Fruit fly (Drosophila melanogaster) whole organism, embryonic: Measurements from ENCODE around the gene CG4972.

Experiments used
- ATbp ChIP-seq: fragments of 200-800 bp; sonication (Bioruptor generic); optimal IDR thresholded peaks from 2 replicates; lab custom pipeline; 2017; ENCODE audit warnings: missing biosample characterization, mild to moderate bottlenecking, missing genetic modification characterization, missing genetic modification reagents
- Aef1 ChIP-seq: fragments of 200-800 bp; sonication (Bioruptor generic); IDR thresholded peaks from 3 replicates; pipeline ENCODE4 v1.3.6; 2022; ENCODE audit warnings: missing biosample characterization, missing genetic modification characterization
- Blimp-1 ChIP-seq: fragments of 200-800 bp; sonication (Bioruptor generic); optimal IDR thresholded peaks from 3 replicates; lab custom pipeline; 2018; ENCODE audit warnings: missing biosample characterization, missing genetic modification characterization, mild to moderate bottlenecking, moderate library complexity, missing genetic modification reagents
- CG10209 ChIP-seq: fragments of 200-800 bp; sonication (Bioruptor generic); optimal IDR thresholded peaks from 3 replicates; lab custom pipeline; 2017; ENCODE audit warnings: missing biosample characterization, mild to moderate bottlenecking, missing genetic modification characterization, missing genetic modification reagents
- CG12071 ChIP-seq: fragments of 200-800 bp; sonication (Bioruptor generic); optimal IDR thresholded peaks from 3 replicates; lab custom pipeline; 2018; ENCODE audit warnings: missing biosample characterization, mild to moderate bottlenecking, missing genetic modification characterization
- CG12236 ChIP-seq: fragments of 200-800 bp; sonication (Bioruptor generic); optimal IDR thresholded peaks from 2 replicates; lab custom pipeline; 2016; ENCODE audit warnings: missing biosample characterization, missing genetic modification characterization
- CG12744 ChIP-seq: fragments of 200-800 bp; sonication (Bioruptor generic); optimal IDR thresholded peaks from 2 replicates; lab custom pipeline; 2016; ENCODE audit warnings: missing biosample characterization, missing genetic modification characterization
- CG15269 ChIP-seq: fragments of 200-800 bp; sonication (Bioruptor generic); optimal IDR thresholded peaks from 2 replicates; lab custom pipeline; 2018; ENCODE audit warnings: missing biosample characterization, mild to moderate bottlenecking, missing genetic modification characterization, moderate library complexity
- CG16813 ChIP-seq: fragments of 200-800 bp; sonication (Bioruptor generic); IDR thresholded peaks from 3 replicates; pipeline ENCODE4 v1.3.6; 2022; ENCODE audit warnings: missing biosample characterization, missing genetic modification characterization; ENCODE audit not compliant: partially characterized antibody
- CG17361 ChIP-seq: fragments of 200-800 bp; sonication (Bioruptor generic); IDR thresholded peaks from 3 replicates; pipeline ENCODE4 v1.3.6; 2022; ENCODE audit warnings: missing biosample characterization, missing genetic modification characterization
- CG17385 ChIP-seq: fragments of 200-800 bp; sonication (Bioruptor generic); optimal IDR thresholded peaks from 3 replicates; lab custom pipeline; 2018; ENCODE audit warnings: missing biosample characterization, mild to moderate bottlenecking, missing genetic modification characterization
- CG17802 ChIP-seq: fragments of 200-800 bp; sonication (Bioruptor generic); optimal IDR thresholded peaks from 2 replicates; lab custom pipeline; 2018; ENCODE audit warnings: missing biosample characterization, mild to moderate bottlenecking, missing genetic modification characterization, moderate library complexity
- CG17912 ChIP-seq: fragments of 200-800 bp; sonication (Bioruptor generic); optimal IDR thresholded peaks from 2 replicates; lab custom pipeline; 2018; ENCODE audit warnings: missing biosample characterization, mild to moderate bottlenecking, missing genetic modification characterization
- CG30431 ChIP-seq: fragments of 200-800 bp; sonication (Bioruptor generic); optimal IDR thresholded peaks from 2 replicates; lab custom pipeline; 2017; ENCODE audit warnings: missing biosample characterization, missing genetic modification characterization
- CG3065 ChIP-seq: fragments of 200-800 bp; sonication (Bioruptor generic); optimal IDR thresholded peaks from 2 replicates; lab custom pipeline; 2016; ENCODE audit warnings: missing biosample characterization, missing genetic modification characterization
- CG31365 ChIP-seq: fragments of 200-800 bp; sonication (Bioruptor generic); optimal IDR thresholded peaks from 2 replicates; lab custom pipeline; 2018; ENCODE audit warnings: missing biosample characterization, mild to moderate bottlenecking, missing genetic modification characterization
- CG43689 ChIP-seq: fragments of 200-800 bp; sonication (Bioruptor generic); IDR thresholded peaks from 2 replicates; pipeline ENCODE4 v1.3.6; 2022; ENCODE audit warnings: missing biosample characterization, missing genetic modification characterization
- CG4617 ChIP-seq: fragments of 200-800 bp; sonication (Bioruptor generic); optimal IDR thresholded peaks from 3 replicates; lab custom pipeline; 2016; ENCODE audit warnings: missing biosample characterization, missing genetic modification characterization, borderline replicate concordance
- CG5953 ChIP-seq: fragments of 200-800 bp; sonication (Bioruptor generic); IDR thresholded peaks from 2 replicates; pipeline ENCODE4 v1.3.6; 2022; ENCODE audit warnings: missing biosample characterization, missing genetic modification characterization
- CG8388 ChIP-seq: fragments of 200-800 bp; sonication (Bioruptor generic); optimal IDR thresholded peaks from 2 replicates; lab custom pipeline; 2019; ENCODE audit warnings: missing biosample characterization, mild to moderate bottlenecking, missing genetic modification characterization, moderate library complexity
- CG9932 ChIP-seq: fragments of 200-800 bp; sonication (Bioruptor generic); IDR thresholded peaks from 2 replicates; pipeline ENCODE4 v1.3.6; 2022; ENCODE audit warnings: missing biosample characterization, missing genetic modification characterization
- D19B ChIP-seq: fragments of 200-800 bp; sonication (Bioruptor generic); optimal IDR thresholded peaks from 2 replicates; lab custom pipeline; 2017; ENCODE audit warnings: missing biosample characterization, mild to moderate bottlenecking, missing genetic modification characterization
- Dref ChIP-seq: fragments of 200-800 bp; sonication (Bioruptor generic); IDR thresholded peaks from 2 replicates; pipeline ENCODE4 v1.3.6; 2022; ENCODE audit warnings: missing biosample characterization, missing genetic modification characterization
- E2f1 ChIP-seq: fragments of 200-800 bp; sonication (Bioruptor generic); IDR thresholded peaks from 2 replicates; pipeline ENCODE4 v1.3.6; 2022; ENCODE audit warnings: missing biosample characterization, missing genetic modification characterization
- ERR ChIP-seq: fragments of 200-800 bp; sonication (Bioruptor generic); optimal IDR thresholded peaks from 2 replicates; lab custom pipeline; 2016; ENCODE audit warnings: missing biosample characterization, missing genetic modification characterization
- Ets97D ChIP-seq: fragments of 200-800 bp; sonication (Bioruptor generic); optimal IDR thresholded peaks from 3 replicates; lab custom pipeline; 2016; ENCODE audit warnings: missing biosample characterization, missing genetic modification characterization
- HHEX ChIP-seq: fragments of 200-800 bp; sonication (Bioruptor generic); optimal IDR thresholded peaks from 3 replicates; lab custom pipeline; 2017; ENCODE audit warnings: missing biosample characterization, mild to moderate bottlenecking, missing genetic modification characterization, missing genetic modification reagents
- HLH3B ChIP-seq: fragments of 200-800 bp; sonication (Bioruptor generic); IDR thresholded peaks from 2 replicates; pipeline ENCODE4 v1.3.6; 2022; ENCODE audit warnings: missing biosample characterization, missing genetic modification characterization
- Hey ChIP-seq: fragments of 200-800 bp; sonication (Bioruptor generic); optimal IDR thresholded peaks from 3 replicates; lab custom pipeline; 2018; ENCODE audit warnings: missing biosample characterization, mild to moderate bottlenecking, missing genetic modification characterization
- Oli ChIP-seq: fragments of 200-800 bp; sonication (Bioruptor generic); optimal IDR thresholded peaks from 2 replicates; lab custom pipeline; 2018; ENCODE audit warnings: missing biosample characterization, mild to moderate bottlenecking, missing genetic modification characterization, moderate library complexity
- Optix ChIP-seq: fragments of 200-800 bp; sonication (Bioruptor generic); IDR thresholded peaks from 3 replicates; pipeline ENCODE4 v1.3.6; 2022; ENCODE audit warnings: missing biosample characterization, missing genetic modification characterization
- Poxn ChIP-seq: fragments of 200-800 bp; sonication (Bioruptor generic); IDR thresholded peaks from 2 replicates; pipeline ENCODE4 v1.3.6; 2022; ENCODE audit warnings: missing biosample characterization, missing genetic modification characterization
- Ssrp ChIP-seq: fragments of 200-800 bp; sonication (Bioruptor generic); optimal IDR thresholded peaks from 2 replicates; lab custom pipeline; 2018; ENCODE audit warnings: missing biosample characterization, mild to moderate bottlenecking, missing genetic modification characterization, moderate library complexity
- Stat92E ChIP-seq, 3 experiments: fragments of >200 bp in 2 of 3; fragments of 200-800 bp in 1 of 3; sonication (Bioruptor generic) in 1 of 3; optimal IDR thresholded peaks; 2 replicates each; lab custom pipeline; 2017 to 2019; ENCODE audit warnings: missing biosample characterization in 3 of 3, missing genetic modification characterization in 3 of 3, mild to moderate bottlenecking in 1 of 3, moderate library complexity in 1 of 3
- Usf ChIP-seq: fragments of 200-800 bp; sonication (Bioruptor generic); optimal IDR thresholded peaks from 2 replicates; lab custom pipeline; 2017; ENCODE audit warnings: missing genotype, missing biosample characterization, missing genetic modification characterization
- Vsx1 ChIP-seq: fragments of 200-800 bp; sonication (Bioruptor generic); optimal IDR thresholded peaks from 2 replicates; lab custom pipeline; 2017; ENCODE audit warnings: missing biosample characterization, mild to moderate bottlenecking, missing genetic modification characterization, missing genetic modification reagents
- abd-A ChIP-seq: fragments of 200-800 bp; sonication (Bioruptor generic); optimal IDR thresholded peaks from 3 replicates; lab custom pipeline; 2019; ENCODE audit warnings: missing biosample characterization, mild to moderate bottlenecking, missing genetic modification characterization, moderate library complexity
- ap ChIP-seq: fragments of 200-800 bp; sonication (Bioruptor generic); IDR thresholded peaks from 2 replicates; pipeline ENCODE4 v1.3.6; 2022; ENCODE audit warnings: missing biosample characterization, missing genetic modification characterization
- ato ChIP-seq: fragments of 200-800 bp; sonication (Bioruptor generic); IDR thresholded peaks from 2 replicates; pipeline ENCODE4 v1.3.6; 2022; ENCODE audit warnings: missing biosample characterization, missing genetic modification characterization; ENCODE audit not compliant: partially characterized antibody
- dimm ChIP-seq: fragments of 200-800 bp; sonication (Bioruptor generic); IDR thresholded peaks from 2 replicates; pipeline ENCODE4 v1.3.6; 2022; ENCODE audit warnings: missing biosample characterization, missing genetic modification characterization
- en ChIP-seq: fragments of 200-800 bp; sonication (Bioruptor generic); optimal IDR thresholded peaks from 2 replicates; lab custom pipeline; 2016; ENCODE audit warnings: missing biosample characterization, missing genetic modification characterization
- inv ChIP-seq: fragments of 200-800 bp; sonication (Bioruptor generic); IDR thresholded peaks from 2 replicates; pipeline ENCODE4 v1.3.6; 2022; ENCODE audit warnings: missing biosample characterization, missing genetic modification characterization; ENCODE audit not compliant: partially characterized antibody
- mld ChIP-seq: fragments of 200-800 bp; sonication (Bioruptor generic); IDR thresholded peaks from 3 replicates; pipeline ENCODE4 v1.3.6; 2022; ENCODE audit warnings: missing biosample characterization, missing genetic modification characterization; ENCODE audit not compliant: partially characterized antibody
- nau ChIP-seq: fragments of 200-800 bp; sonication (Bioruptor generic); optimal IDR thresholded peaks from 3 replicates; lab custom pipeline; 2017; ENCODE audit warnings: missing biosample characterization, mild to moderate bottlenecking, missing genetic modification characterization, missing genetic modification reagents
- nom ChIP-seq: fragments of 200-800 bp; sonication (Bioruptor generic); optimal IDR thresholded peaks from 2 replicates; lab custom pipeline; 2017; ENCODE audit warnings: missing biosample characterization, missing genetic modification characterization, mild to moderate bottlenecking, moderate library complexity, missing genetic modification reagents
- repo ChIP-seq: fragments of 200-800 bp; sonication (Bioruptor generic); optimal IDR thresholded peaks from 2 replicates; lab custom pipeline; 2016; ENCODE audit warnings: missing biosample characterization, missing genetic modification characterization
- salm ChIP-seq: fragments of 200-800 bp; sonication (Bioruptor generic); optimal IDR thresholded peaks from 2 replicates; lab custom pipeline; 2018; ENCODE audit warnings: missing biosample characterization, mild to moderate bottlenecking, missing genetic modification characterization
- zen ChIP-seq: fragments of 200-800 bp; sonication (Bioruptor generic); optimal IDR thresholded peaks from 3 replicates; lab custom pipeline; 2018; ENCODE audit warnings: missing biosample characterization, mild to moderate bottlenecking, missing genetic modification characterization, moderate library complexity

CG4972 gene

DNA sequence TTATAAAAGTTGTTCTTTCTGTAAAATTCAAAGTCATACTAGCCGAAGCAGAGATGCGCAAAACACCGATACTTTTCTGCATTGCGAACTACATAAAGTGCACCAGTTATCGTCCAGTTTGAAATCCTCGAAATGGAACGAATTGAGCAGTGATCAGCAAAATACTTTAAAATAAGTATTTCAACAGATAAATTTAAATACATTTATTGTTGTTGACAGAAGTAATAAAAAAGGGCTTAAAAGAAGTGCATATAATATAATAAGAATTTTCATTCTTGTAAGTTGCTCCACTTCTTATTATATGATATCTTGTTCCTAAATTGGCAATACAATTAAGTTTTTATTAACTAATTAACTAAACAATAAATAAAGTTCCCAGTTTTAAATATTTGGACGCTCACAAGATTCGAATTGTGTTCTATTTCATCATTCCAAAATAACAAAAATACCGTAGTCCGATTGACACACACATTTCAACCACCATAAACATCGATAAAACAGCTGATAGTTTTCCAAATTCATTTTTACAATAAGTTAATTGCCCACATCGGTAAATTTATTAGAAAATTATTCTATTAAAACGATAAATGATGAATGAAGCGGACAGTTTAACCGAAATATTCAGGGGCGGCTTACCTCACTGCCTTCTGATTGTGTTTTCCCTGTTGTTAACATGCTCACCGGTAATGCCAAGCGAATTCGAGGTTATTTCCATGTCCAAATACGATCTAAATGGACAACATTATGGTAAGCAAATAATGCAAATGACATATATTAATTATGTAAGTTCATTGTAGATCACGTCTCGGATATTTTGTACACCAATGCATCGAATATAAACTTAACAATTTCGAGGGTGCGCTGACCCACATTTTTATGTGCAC is at the start of gene CG4972, which contains the start of gene Usp14 (continued):
- no peak for TF ChIP-seq CG17385 (GFP tag; lab: Kevin White, UChicago)
- TF ChIP-seq inv (GFP tag; lab: Robert Waterston, UW): no peak
- TF ChIP-seq CG9932 (GFP tag; lab: Robert Waterston, UW): no peak; the same call in 1 of the 2 replicates
- no peak for TF ChIP-seq CG12236
- TF ChIP-seq Blimp-1: no peak
- TF ChIP-seq CG10209: no peak
- TF ChIP-seq CG12744: no peak
- TF ChIP-seq nom (GFP tag; lab: Kevin White, UChicago): no peak
- TF ChIP-seq CG5953: no peak
- 0 out of 3 replicates have a peak, but pooled peaks have one; percentile 41 for TF ChIP-seq CG16813 (GFP tag; lab: Robert Waterston, UW)
- no peak for TF ChIP-seq CG15269 (tag; lab: Kevin White, UChicago)
- TF ChIP-seq CG17912 (GFP tag; lab: Kevin White, UChicago): no peak
- no peak for TF ChIP-seq ato
- TF ChIP-seq en (GFP tag; lab: Kevin White, UChicago): no peak
- TF ChIP-seq Poxn (GFP tag; lab: Robert Waterston, UW): no peak
- no peak for TF ChIP-seq abd-A (tag; lab: Kevin White, UChicago)
- TF ChIP-seq CG17802: peak; percentile 86
- TF ChIP-seq HLH3B (GFP tag; lab: Robert Waterston, UW): no peak
- no peak for TF ChIP-seq Ets97D (GFP tag; lab: Kevin White, UChicago)
- TF ChIP-seq salm (tag; lab: Kevin White, UChicago): no peak
- TF ChIP-seq Ssrp (tag; lab: Kevin White, UChicago): no peak
- TF ChIP-seq CG4617 (GFP tag; lab: Kevin White, UChicago): peak; percentile 19
- TF ChIP-seq CG8388 (GFP tag; lab: Kevin White, UChicago): no peak
- TF ChIP-seq Stat92E (GFP tag; optimal IDR thresholded peaks at IDR 0.05; lab: Kevin White, UChicago): no peak
- TF ChIP-seq repo: no peak
- TF ChIP-seq CG31365: no peak
- no peak for TF ChIP-seq CG3065 (GFP tag; lab: Kevin White, UChicago)
- no peak for TF ChIP-seq Usf (GFP tag; lab: Kevin White, UChicago)
- no peak for TF ChIP-seq E2f1 (GFP tag; lab: Robert Waterston, UW)
- TF ChIP-seq nau (GFP tag; lab: Kevin White, UChicago): no peak
- no peak for TF ChIP-seq ERR (GFP tag; lab: Kevin White, UChicago)
- no peak for TF ChIP-seq Vsx1 (GFP tag; lab: Kevin White, UChicago)
- TF ChIP-seq Hey (tag; lab: Kevin White, UChicago): no peak
- no peak for TF ChIP-seq CG12071 (GFP tag; lab: Kevin White, UChicago)
- no peak for TF ChIP-seq CG30431 (GFP tag; lab: Kevin White, UChicago)
- no peak for TF ChIP-seq HHEX (GFP tag; lab: Kevin White, UChicago)
- TF ChIP-seq Oli (tag; lab: Kevin White, UChicago): no peak
- TF ChIP-seq D19B: no peak
- TF ChIP-seq CG17361 (GFP tag; lab: Robert Waterston, UW): peak; percentile 77; the same call in 2 of the 3 replicates
- TF ChIP-seq Dref (GFP tag; lab: Robert Waterston, UW): peak; percentile 54
- no peak for TF ChIP-seq ap (GFP tag; lab: Robert Waterston, UW)
- no peak for TF ChIP-seq Aef1 (GFP tag; lab: Robert Waterston, UW)
- no peak for TF ChIP-seq Optix (GFP tag; lab: Robert Waterston, UW)
- TF ChIP-seq mld (GFP tag; lab: Robert Waterston, UW): no peak
- no peak for TF ChIP-seq dimm (GFP tag; lab: Robert Waterston, UW)
- peak; percentile 8 for TF ChIP-seq zen
- TF ChIP-seq ATbp (GFP tag; lab: Kevin White, UChicago): no peak
- TF ChIP-seq CG43689: no peak
